Worm (Caenorhabditis elegans) whole organism, L3 larva: ENCODE measurements around the gene Y45F10D.6.

ENCODE experiments used
- R02D3.7 ChIP-seq: fragments of 150-350 bp; optimal IDR thresholded peaks from 2 replicates; lab custom pipeline; 2014; ENCODE audit warnings: missing biosample characterization, missing genetic modification characterization
- ama-1 ChIP-seq: fragments of 150-350 bp; optimal IDR thresholded peaks from 2 replicates; lab custom pipeline; 2018
- ceh-9 ChIP-seq: sonication (generic microtip); optimal IDR thresholded peaks from 2 replicates; lab custom pipeline; 2018; ENCODE audit warnings: missing biosample characterization, missing genetic modification characterization
- hmg-11 ChIP-seq: sonication (generic microtip); optimal IDR thresholded peaks from 2 replicates; lab custom pipeline; 2016; ENCODE audit warnings: missing genetic modification characterization, missing compliant biosample characterization
- nhr-12 ChIP-seq: fragments of 150-350 bp; optimal IDR thresholded peaks from 2 replicates; lab custom pipeline; 2014; ENCODE audit warnings: missing biosample characterization, missing genetic modification characterization
- zag-1 ChIP-seq: fragments of 150-350 bp; optimal IDR thresholded peaks from 2 replicates; lab custom pipeline; 2014; ENCODE audit warnings: missing biosample characterization, missing genetic modification characterization

ce11 chrIV:13774578-13774977, 23.1 kb downstream of the Y45F10D.6 start, which contains the start of gene Y45F10D.2:
- TF ChIP-seq R02D3.7 (tag; lab: Kevin White, UChicago) (no peak), zag-1 (no peak), ceh-9 (tag; lab: Kevin White, UChicago) (no peak), ama-1 (no peak), hmg-11 (no peak), nhr-12 (no peak)
